Fruit fly (Drosophila melanogaster) whole organism, embryonic: ENCODE results near the gene JMJD4.

ENCODE experiments used
- CG11398 ChIP-seq: fragments of 200-800 bp; sonication (Bioruptor generic); optimal IDR thresholded peaks from 2 replicates; lab custom pipeline; 2016; ENCODE audit warnings: missing biosample characterization, missing genetic modification characterization
- CG16779 ChIP-seq: fragments of 200-800 bp; sonication (Bioruptor generic); IDR thresholded peaks from 2 replicates; pipeline ENCODE4 v1.3.6; 2022; ENCODE audit warnings: missing biosample characterization, missing genetic modification characterization
- CG2120 ChIP-seq: fragments of 200-800 bp; sonication (Bioruptor generic); optimal IDR thresholded peaks from 3 replicates; lab custom pipeline; 2016; ENCODE audit warnings: missing biosample characterization, missing genetic modification characterization
- CG2875 ChIP-seq: fragments of 200-800 bp; sonication (Bioruptor generic); optimal IDR thresholded peaks from 2 replicates; lab custom pipeline; 2017; ENCODE audit warnings: missing biosample characterization, mild to moderate bottlenecking, missing genetic modification characterization, missing genetic modification reagents
- CG42726 ChIP-seq: fragments of 200-800 bp; sonication (Bioruptor generic); IDR thresholded peaks from 2 replicates; pipeline ENCODE4 v1.3.6; 2022; ENCODE audit warnings: missing biosample characterization, missing genetic modification characterization; ENCODE audit not compliant: partially characterized antibody
- CG6765 ChIP-seq: fragments of 200-800 bp; sonication (Bioruptor generic); optimal IDR thresholded peaks from 3 replicates; lab custom pipeline; 2017; ENCODE audit warnings: missing biosample characterization, mild to moderate bottlenecking, missing genetic modification characterization
- Dbx ChIP-seq: fragments of 200-800 bp; sonication (Bioruptor generic); IDR thresholded peaks from 3 replicates; pipeline ENCODE4 v1.3.6; 2022; ENCODE audit warnings: missing biosample characterization, missing genetic modification characterization
- Dek ChIP-seq: fragments of 200-800 bp; sonication (Bioruptor generic); optimal IDR thresholded peaks from 3 replicates; lab custom pipeline; 2019; ENCODE audit warnings: missing biosample characterization, mild to moderate bottlenecking, missing genetic modification characterization, moderate library complexity
- Lpt ChIP-seq: fragments of >200 bp; optimal IDR thresholded peaks from 2 replicates; lab custom pipeline; 2018; ENCODE audit warnings: missing biosample characterization, missing genetic modification characterization
- MTF-1 ChIP-seq: fragments of 200-800 bp; sonication (Bioruptor generic); optimal IDR thresholded peaks from 2 replicates; lab custom pipeline; 2018; ENCODE audit warnings: missing biosample characterization, mild to moderate bottlenecking, missing genetic modification characterization, borderline replicate concordance
- Rfx ChIP-seq: fragments of 200-800 bp; sonication (Bioruptor generic); IDR thresholded peaks from 2 replicates; pipeline ENCODE4 v1.3.6; 2022; ENCODE audit warnings: missing biosample characterization, missing genetic modification characterization
- caup ChIP-seq: fragments of 200-800 bp; sonication (Bioruptor generic); optimal IDR thresholded peaks from 3 replicates; lab custom pipeline; 2017; ENCODE audit warnings: missing biosample characterization, mild to moderate bottlenecking, missing genetic modification characterization, moderate library complexity; ENCODE audit not compliant: severe bottlenecking
- emc ChIP-seq: fragments of 200-800 bp; sonication (Bioruptor generic); optimal IDR thresholded peaks from 2 replicates; lab custom pipeline; 2016; ENCODE audit warnings: missing biosample characterization, missing genetic modification characterization
- en ChIP-seq: fragments of 200-800 bp; sonication (Bioruptor generic); optimal IDR thresholded peaks from 2 replicates; lab custom pipeline; 2016; ENCODE audit warnings: missing biosample characterization, missing genetic modification characterization
- gsb ChIP-seq: fragments of 200-800 bp; sonication (Bioruptor generic); IDR thresholded peaks from 2 replicates; pipeline ENCODE4 v1.3.6; 2022; ENCODE audit warnings: missing biosample characterization, missing genetic modification characterization
- hb ChIP-seq: fragments of 200-800 bp; sonication (Bioruptor generic); IDR thresholded peaks from 3 replicates; pipeline ENCODE4 v1.3.6; 2022; ENCODE audit warnings: missing biosample characterization, missing genetic modification characterization; ENCODE audit not compliant: partially characterized antibody
- mam ChIP-seq: fragments of 200-800 bp; sonication (Bioruptor generic); optimal IDR thresholded peaks from 3 replicates; lab custom pipeline; 2016; ENCODE audit warnings: missing biosample characterization, missing genetic modification characterization
- pum ChIP-seq: fragments of 200-800 bp; sonication (Bioruptor generic); optimal IDR thresholded peaks from 2 replicates; lab custom pipeline; 2016; ENCODE audit warnings: missing biosample characterization, missing genetic modification characterization
- salm ChIP-seq: fragments of 200-800 bp; sonication (Bioruptor generic); optimal IDR thresholded peaks from 2 replicates; lab custom pipeline; 2018; ENCODE audit warnings: missing biosample characterization, mild to moderate bottlenecking, missing genetic modification characterization
- schlank ChIP-seq: fragments of 200-800 bp; sonication (Bioruptor generic); optimal IDR thresholded peaks from 2 replicates; lab custom pipeline; 2018; ENCODE audit warnings: missing biosample characterization, mild to moderate bottlenecking, missing genetic modification characterization
- scrt ChIP-seq: fragments of 200-800 bp; sonication (Bioruptor generic); optimal IDR thresholded peaks from 2 replicates; lab custom pipeline; 2018; ENCODE audit warnings: missing biosample characterization, mild to moderate bottlenecking, missing genetic modification characterization, moderate library complexity
- unc-4 ChIP-seq: fragments of 200-800 bp; sonication (Bioruptor generic); IDR thresholded peaks from 2 replicates; pipeline ENCODE4 v1.3.6; 2022; ENCODE audit warnings: missing biosample characterization, missing genetic modification characterization; ENCODE audit not compliant: partially characterized antibody

The JMJD4 gene

dm6 chr2L:18113079-18113478 is 46.0 kb downstream of the JMJD4 start, which contains the start of gene CG44476:
Gene CG44476, minus strand, starts transcription at chr2L:18113179.
- TF ChIP-seq hb (GFP tag; lab: Robert Waterston, UW) (no peak), CG11398 (no peak), gsb (no peak), en (GFP tag; lab: Kevin White, UChicago) (no peak), CG42726 (no peak), Dek (tag; lab: Kevin White, UChicago) (no peak), Lpt (GFP tag; lab: Kevin White, UChicago) (no peak), CG16779 (no peak), scrt (GFP tag; lab: Kevin White, UChicago) (no peak), schlank (no peak), salm (no peak), CG6765 (GFP tag; lab: Kevin White, UChicago) (no peak), MTF-1 (GFP tag; lab: Kevin White, UChicago) (no peak), unc-4 (GFP tag; lab: Robert Waterston, UW) (no peak), Rfx (GFP tag; lab: Robert Waterston, UW) (no peak), emc (GFP tag; lab: Kevin White, UChicago) (no peak), pum (GFP tag; lab: Kevin White, UChicago) (no peak), Dbx (no peak), CG2875 (no peak)
- TF ChIP-seq, all 482 proteins: peak for 0

dm6 chr2L:18112435-18112834 is 46.6 kb downstream of the JMJD4 start:
- no peak for TF ChIP-seq caup (GFP tag; lab: Kevin White, UChicago)
- TF ChIP-seq CG2120 = no peak
- no peak for TF ChIP-seq mam (GFP tag; lab: Kevin White, UChicago)
